Fruit fly (Drosophila melanogaster): ENCODE results near the gene ghi.

DNA sequence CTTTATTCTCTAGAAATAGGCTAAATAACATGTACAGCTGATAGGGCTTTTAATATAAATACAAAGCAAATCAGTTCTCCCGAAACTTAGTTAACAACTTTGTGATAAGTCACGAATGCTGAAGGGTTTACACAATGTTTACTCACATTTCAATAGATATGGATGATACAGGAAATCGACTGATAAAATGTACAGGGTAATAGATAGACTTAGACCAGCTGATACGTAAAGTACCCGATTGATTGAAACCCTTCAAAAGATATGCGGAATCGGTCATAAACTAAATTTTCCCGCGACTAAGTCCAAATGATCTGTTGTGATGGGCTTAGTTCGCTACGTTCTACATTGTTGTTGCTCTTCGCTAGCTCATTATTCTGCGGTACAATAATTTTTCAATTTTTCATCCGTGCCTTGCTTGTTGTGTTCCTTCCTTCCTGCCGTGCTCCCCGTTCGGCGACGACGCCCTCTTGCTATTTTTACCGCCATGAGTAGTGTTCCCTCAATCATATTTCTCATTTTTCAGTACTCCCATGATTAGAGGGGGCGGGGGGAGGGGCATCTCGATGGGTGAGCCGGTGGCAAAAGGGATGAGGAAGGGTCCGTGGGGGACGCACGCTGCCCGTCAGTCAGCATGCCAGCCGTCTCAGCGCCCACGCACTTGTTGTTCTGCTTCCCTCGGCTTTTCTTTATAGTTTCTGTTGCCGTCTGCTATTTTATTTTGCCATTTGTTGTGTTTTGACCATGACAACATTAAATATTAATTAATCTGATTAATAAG, 18.7 kb upstream of the ghi start:
- TF ChIP-seq CG12768 (GFP tag; optimal IDR thresholded peaks at IDR 0.05) = no peak
- no peak for TF ChIP-seq kay (GFP tag; ENCODE audit: borderline replicate concordance)
- TF ChIP-seq CG7101 (tag; optimal IDR thresholded peaks at IDR 0.05) = no peak
